Fruit fly (Drosophila melanogaster) whole organism, embryonic: ENCODE measurements around the gene P5CDh2.
A peak's percentile ranks its signal among the peaks of the same experiment; 100 is the strongest.

Source experiments
- Abd-B ChIP-seq: fragments of 200-800 bp; sonication (Bioruptor generic); optimal IDR thresholded peaks from 2 replicates; lab custom pipeline; 2018; ENCODE audit warnings: missing biosample characterization, mild to moderate bottlenecking, missing genetic modification characterization, moderate library complexity
- Atf3 ChIP-seq: fragments of 200-800 bp; sonication (Bioruptor generic); optimal IDR thresholded peaks from 3 replicates; lab custom pipeline; 2016; ENCODE audit warnings: missing biosample characterization, missing genetic modification characterization
- CG11398 ChIP-seq: fragments of 200-800 bp; sonication (Bioruptor generic); optimal IDR thresholded peaks from 2 replicates; lab custom pipeline; 2016; ENCODE audit warnings: missing biosample characterization, missing genetic modification characterization
- CG12071 ChIP-seq: fragments of 200-800 bp; sonication (Bioruptor generic); optimal IDR thresholded peaks from 3 replicates; lab custom pipeline; 2018; ENCODE audit warnings: missing biosample characterization, mild to moderate bottlenecking, missing genetic modification characterization
- CG13624 ChIP-seq: fragments of 200-800 bp; sonication (Bioruptor generic); optimal IDR thresholded peaks from 2 replicates; lab custom pipeline; 2016; ENCODE audit warnings: missing biosample characterization, missing genetic modification characterization
- CG14050 ChIP-seq: fragments of 200-800 bp; sonication (Bioruptor generic); IDR thresholded peaks from 3 replicates; pipeline ENCODE4 v1.3.6; 2022; ENCODE audit warnings: missing biosample characterization, missing genetic modification characterization
- CG14965 ChIP-seq: fragments of 200-800 bp; sonication (Bioruptor generic); optimal IDR thresholded peaks from 2 replicates; lab custom pipeline; 2016; ENCODE audit warnings: missing biosample characterization, missing genetic modification characterization, borderline replicate concordance
- CG17186 ChIP-seq: fragments of 200-800 bp; sonication (Bioruptor generic); optimal IDR thresholded peaks from 3 replicates; lab custom pipeline; 2017; ENCODE audit warnings: missing biosample characterization, missing genetic modification reagents, missing genetic modification characterization
- CG17568 ChIP-seq: fragments of 200-800 bp; sonication (Bioruptor generic); optimal IDR thresholded peaks from 2 replicates; lab custom pipeline; 2018; ENCODE audit warnings: missing biosample characterization, mild to moderate bottlenecking, missing genetic modification characterization, moderate library complexity
- CG17612 ChIP-seq: fragments of 200-800 bp; sonication (Bioruptor generic); IDR thresholded peaks from 2 replicates; pipeline ENCODE4 v1.3.6; 2022; ENCODE audit warnings: missing biosample characterization, missing genetic modification characterization
- CG1792 ChIP-seq: fragments of 200-800 bp; sonication (Bioruptor generic); optimal IDR thresholded peaks from 2 replicates; lab custom pipeline; 2016; ENCODE audit warnings: missing biosample characterization, missing genetic modification characterization
- CG2678 ChIP-seq: fragments of 200-800 bp; sonication (Bioruptor generic); optimal IDR thresholded peaks from 3 replicates; lab custom pipeline; 2019; ENCODE audit warnings: missing biosample characterization, mild to moderate bottlenecking, missing genetic modification characterization, moderate library complexity
- CG3065 ChIP-seq: fragments of 200-800 bp; sonication (Bioruptor generic); optimal IDR thresholded peaks from 2 replicates; lab custom pipeline; 2016; ENCODE audit warnings: missing biosample characterization, missing genetic modification characterization
- CG32767 ChIP-seq: fragments of 200-800 bp; sonication (Bioruptor generic); IDR thresholded peaks from 2 replicates; pipeline ENCODE4 v1.3.6; 2022; ENCODE audit warnings: missing biosample characterization, missing genetic modification characterization
- CG34376 ChIP-seq: fragments of 200-800 bp; sonication (Bioruptor generic); optimal IDR thresholded peaks from 2 replicates; lab custom pipeline; 2018; ENCODE audit warnings: missing biosample characterization, mild to moderate bottlenecking, missing genetic modification characterization
- CG3838 ChIP-seq: fragments of 200-800 bp; sonication (Bioruptor generic); optimal IDR thresholded peaks from 3 replicates; lab custom pipeline; 2016; ENCODE audit warnings: missing biosample characterization, missing genetic modification characterization
- CG3847 ChIP-seq: fragments of 200-800 bp; sonication (Bioruptor generic); IDR thresholded peaks from 2 replicates; pipeline ENCODE4 v1.3.6; 2022; ENCODE audit warnings: missing biosample characterization, missing genetic modification characterization
- CG6254 ChIP-seq: fragments of 200-800 bp; sonication (Bioruptor generic); optimal IDR thresholded peaks from 3 replicates; lab custom pipeline; 2017; ENCODE audit warnings: mild to moderate bottlenecking, missing biosample characterization, missing genetic modification reagents, missing genetic modification characterization
- CG6272 ChIP-seq: fragments of 200-800 bp; sonication (Bioruptor generic); IDR thresholded peaks from 2 replicates; pipeline ENCODE4 v1.3.6; 2022; ENCODE audit warnings: missing biosample characterization, missing genetic modification characterization
- CG7928 ChIP-seq: fragments of 200-800 bp; sonication (Bioruptor generic); optimal IDR thresholded peaks from 2 replicates; lab custom pipeline; 2017; ENCODE audit warnings: missing biosample characterization, mild to moderate bottlenecking, missing genetic modification characterization
- CG9817 ChIP-seq: fragments of 200-800 bp; sonication (Bioruptor generic); optimal IDR thresholded peaks from 2 replicates; lab custom pipeline; 2018; ENCODE audit warnings: missing biosample characterization, mild to moderate bottlenecking, missing genetic modification characterization, moderate library complexity
- D ChIP-seq, 2 experiments: fragments of 200-800 bp in 1 of 2; fragments of >200 bp in 1 of 2; sonication (Bioruptor generic) in 1 of 2; optimal IDR thresholded peaks; 2 replicates in 1 of 2; 3 replicates in 1 of 2; lab custom pipeline; 2017; ENCODE audit warnings: mild to moderate bottlenecking in 1 of 2, missing biosample characterization in 1 of 2, missing genetic modification characterization in 1 of 2, missing genetic modification reagents in 1 of 2
- Dbx ChIP-seq: fragments of 200-800 bp; sonication (Bioruptor generic); IDR thresholded peaks from 3 replicates; pipeline ENCODE4 v1.3.6; 2022; ENCODE audit warnings: missing biosample characterization, missing genetic modification characterization
- E2f1 ChIP-seq: fragments of 200-800 bp; sonication (Bioruptor generic); IDR thresholded peaks from 2 replicates; pipeline ENCODE4 v1.3.6; 2022; ENCODE audit warnings: missing biosample characterization, missing genetic modification characterization
- Hand ChIP-seq: fragments of 200-800 bp; sonication (Bioruptor generic); optimal IDR thresholded peaks from 2 replicates; lab custom pipeline; 2017; ENCODE audit warnings: mild to moderate bottlenecking, missing biosample characterization, missing genetic modification reagents, missing genetic modification characterization
- HmgZ ChIP-seq: fragments of 200-800 bp; sonication (Bioruptor generic); optimal IDR thresholded peaks from 2 replicates; lab custom pipeline; 2018; ENCODE audit warnings: missing biosample characterization, mild to moderate bottlenecking, missing genetic modification characterization
- Hmr ChIP-seq: fragments of 200-800 bp; sonication (Bioruptor generic); optimal IDR thresholded peaks from 3 replicates; lab custom pipeline; 2017; ENCODE audit warnings: mild to moderate bottlenecking, missing biosample characterization, missing genetic modification reagents, missing genetic modification characterization
- Hr39 ChIP-seq: fragments of >200 bp; optimal IDR thresholded peaks from 2 replicates; lab custom pipeline; 2017
- Hr78 ChIP-seq, 2 experiments: fragments of 200-800 bp in 1 of 2; fragments of >200 bp in 1 of 2; sonication (Bioruptor generic) in 1 of 2; optimal IDR thresholded peaks; 2 replicates each; lab custom pipeline; 2017 to 2019; ENCODE audit warnings: missing biosample characterization in 2 of 2, missing genetic modification characterization in 2 of 2, mild to moderate bottlenecking in 1 of 2, moderate library complexity in 1 of 2
- Ssrp ChIP-seq: fragments of 200-800 bp; sonication (Bioruptor generic); optimal IDR thresholded peaks from 2 replicates; lab custom pipeline; 2018; ENCODE audit warnings: missing biosample characterization, mild to moderate bottlenecking, missing genetic modification characterization, moderate library complexity
- Stat92E ChIP-seq, 3 experiments: fragments of >200 bp in 2 of 3; fragments of 200-800 bp in 1 of 3; sonication (Bioruptor generic) in 1 of 3; optimal IDR thresholded peaks; 2 replicates each; lab custom pipeline; 2017 to 2019; ENCODE audit warnings: missing biosample characterization in 3 of 3, missing genetic modification characterization in 3 of 3, mild to moderate bottlenecking in 1 of 3, moderate library complexity in 1 of 3
- TFAM ChIP-seq: fragments of 200-800 bp; sonication (Bioruptor generic); optimal IDR thresholded peaks from 2 replicates; lab custom pipeline; 2017; ENCODE audit warnings: missing biosample characterization, missing genetic modification characterization, inconsistent platforms
- Taf1 ChIP-seq: fragments of 200-800 bp; sonication (Bioruptor generic); IDR thresholded peaks from 2 replicates; pipeline ENCODE4 v1.3.6; 2022; ENCODE audit warnings: missing biosample characterization, missing genetic modification characterization
- Trl ChIP-seq, 3 experiments: fragments of >200 bp in 2 of 3; fragments of 200-800 bp in 1 of 3; sonication (Bioruptor generic) in 1 of 3; optimal IDR thresholded peaks; 2 replicates in 1 of 3; 3 replicates in 2 of 3; lab custom pipeline; 2016 to 2017; ENCODE audit warnings: missing biosample characterization in 1 of 3, missing genetic modification characterization in 1 of 3
- Xrp1 ChIP-seq: fragments of 200-800 bp; sonication (Bioruptor generic); IDR thresholded peaks from 2 replicates; pipeline ENCODE4 v1.3.6; 2022; ENCODE audit warnings: missing biosample characterization, missing genetic modification characterization
- crol ChIP-seq: fragments of 200-800 bp; sonication (Bioruptor generic); IDR thresholded peaks from 2 replicates; pipeline ENCODE4 v1.3.6; 2022; ENCODE audit warnings: missing biosample characterization, missing genetic modification characterization
- ems ChIP-seq: fragments of 200-800 bp; sonication (Bioruptor generic); optimal IDR thresholded peaks from 3 replicates; lab custom pipeline; 2016; ENCODE audit warnings: missing biosample characterization, missing genetic modification characterization
- ewg ChIP-seq: fragments of 200-800 bp; sonication (Bioruptor generic); optimal IDR thresholded peaks from 3 replicates; lab custom pipeline; 2017; ENCODE audit warnings: mild to moderate bottlenecking, missing biosample characterization, missing genetic modification reagents, missing genetic modification characterization
- exex ChIP-seq: fragments of 200-800 bp; sonication (Bioruptor generic); optimal IDR thresholded peaks from 4 replicates; lab custom pipeline; 2018; ENCODE audit warnings: missing biosample characterization, mild to moderate bottlenecking, missing genetic modification characterization, moderate library complexity
- fu2 ChIP-seq: fragments of 200-800 bp; sonication (Bioruptor generic); optimal IDR thresholded peaks from 2 replicates; lab custom pipeline; 2016; ENCODE audit warnings: missing biosample characterization, missing genetic modification characterization
- h ChIP-seq: fragments of >200 bp; optimal IDR thresholded peaks from 2 replicates; lab custom pipeline; 2017
- insv ChIP-seq, 2 experiments: fragments of 200-800 bp; sonication (Bioruptor generic); optimal IDR thresholded peaks; 3 replicates each; lab custom pipeline; 2016 to 2018; ENCODE audit warnings: missing biosample characterization in 2 of 2, missing genetic modification characterization in 2 of 2
- nau ChIP-seq: fragments of 200-800 bp; sonication (Bioruptor generic); optimal IDR thresholded peaks from 3 replicates; lab custom pipeline; 2017; ENCODE audit warnings: missing biosample characterization, mild to moderate bottlenecking, missing genetic modification characterization, missing genetic modification reagents
- nerfin-1 ChIP-seq: fragments of 200-800 bp; sonication (Bioruptor generic); optimal IDR thresholded peaks from 3 replicates; lab custom pipeline; 2019; ENCODE audit warnings: missing biosample characterization, mild to moderate bottlenecking, missing genetic modification characterization, moderate library complexity
- pfk ChIP-seq: fragments of 200-800 bp; sonication (Bioruptor generic); optimal IDR thresholded peaks from 2 replicates; lab custom pipeline; 2018; ENCODE audit warnings: missing biosample characterization, mild to moderate bottlenecking, missing genetic modification characterization, moderate library complexity
- ssp ChIP-seq: fragments of 200-800 bp; sonication (Bioruptor generic); IDR thresholded peaks from 2 replicates; pipeline ENCODE4 v1.3.6; 2022; ENCODE audit warnings: missing biosample characterization, missing genetic modification characterization
- unc-4 ChIP-seq: fragments of 200-800 bp; sonication (Bioruptor generic); IDR thresholded peaks from 2 replicates; pipeline ENCODE4 v1.3.6; 2022; ENCODE audit warnings: missing biosample characterization, missing genetic modification characterization; ENCODE audit not compliant: partially characterized antibody
- zf30C ChIP-seq: fragments of 200-800 bp; sonication (Bioruptor generic); optimal IDR thresholded peaks from 3 replicates; lab custom pipeline; 2018; ENCODE audit warnings: missing biosample characterization, mild to moderate bottlenecking, missing genetic modification characterization

Gene P5CDh2

DNA sequence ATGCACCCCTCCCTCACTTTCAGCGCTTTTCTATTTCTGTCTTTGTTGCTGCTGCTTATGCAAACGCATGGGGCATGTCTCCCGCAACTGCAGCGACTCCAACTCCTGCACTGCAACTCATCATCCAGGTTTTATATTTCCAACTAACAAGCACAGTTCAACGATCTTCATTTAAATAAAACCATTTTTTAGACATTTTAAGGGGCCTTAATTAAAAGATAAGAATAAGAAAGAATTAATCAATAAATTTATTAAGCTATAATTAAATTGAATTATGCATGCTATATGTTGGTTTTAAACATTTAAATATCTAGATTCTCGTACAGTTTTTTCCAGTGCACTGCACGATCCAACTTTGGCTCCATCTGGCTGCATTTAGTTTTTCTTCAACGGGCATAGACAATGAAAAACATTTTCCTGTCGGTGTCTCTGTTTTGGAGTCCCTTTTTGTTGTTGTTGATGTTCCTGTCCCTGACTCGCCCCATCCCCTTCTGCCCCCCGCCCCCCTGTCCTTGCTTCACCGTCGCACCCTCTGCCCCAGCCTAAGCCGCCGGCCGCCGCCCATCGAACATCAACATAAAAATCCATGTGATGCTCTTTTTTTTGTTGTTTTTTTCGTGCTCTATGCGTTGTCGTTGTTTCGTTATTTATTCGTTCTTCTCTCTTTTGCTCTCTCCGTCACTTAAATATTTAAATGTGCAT, 48.8 kb upstream of the P5CDh2 start:
- TF ChIP-seq ems (GFP tag; lab: Kevin White, UChicago) (peak; percentile 7), CG11398 (GFP tag; lab: Kevin White, UChicago) (no peak), Stat92E (GFP tag; optimal IDR thresholded peaks at IDR 0.05; lab: Kevin White, UChicago) (peak in 1 of 3 experiments; percentile 72), Abd-B (GFP tag; lab: Kevin White, UChicago) (peak; percentile 49), nerfin-1 (tag; lab: Kevin White, UChicago) (peak; percentile 66), CG6254 (peak; percentile 75), CG3847 (GFP tag; lab: Robert Waterston, UW) (no peak), CG13624 (GFP tag; lab: Kevin White, UChicago) (no peak), CG9817 (tag; lab: Kevin White, UChicago) (no peak), Trl (optimal IDR thresholded peaks at IDR 0.05; lab: Kevin White, UChicago) (no peak), Trl (GFP tag; optimal IDR thresholded peaks at IDR 0.05; lab: Kevin White, UChicago) (no peak), D (optimal IDR thresholded peaks at IDR 0.05; lab: Kevin White, UChicago) (no peak), D (GFP tag; optimal IDR thresholded peaks at IDR 0.05; lab: Kevin White, UChicago) (peak; percentile 90), ewg (GFP tag; lab: Kevin White, UChicago) (peak; percentile 61), Hr39 (lab: Kevin White, UChicago) (no peak), CG3065 (peak; percentile 12), Dbx (GFP tag; lab: Robert Waterston, UW) (no peak), unc-4 (GFP tag; lab: Robert Waterston, UW) (no peak), h (no peak), Atf3 (GFP tag; lab: Kevin White, UChicago) (no peak), insv (GFP tag; optimal IDR thresholded peaks at IDR 0.05; lab: Kevin White, UChicago) (no peak), CG17568 (peak; percentile 21), CG17186 (no peak), HmgZ (peak; percentile 32), E2f1 (GFP tag; lab: Robert Waterston, UW) (no peak; the same call in 1 of the 2 replicates), CG14050 (GFP tag; lab: Robert Waterston, UW) (no peak), nau (GFP tag; lab: Kevin White, UChicago) (no peak), CG7928 (GFP tag; lab: Kevin White, UChicago) (no peak), CG34376 (GFP tag; lab: Kevin White, UChicago) (no peak), CG6272 (GFP tag; lab: Robert Waterston, UW) (0 out of 2 replicates have a peak, but pooled peaks have one; percentile 11), fu2 (GFP tag; lab: Kevin White, UChicago) (no peak), CG3838 (no peak), CG12071 (GFP tag; lab: Kevin White, UChicago) (no peak), Ssrp (tag; lab: Kevin White, UChicago) (peak; percentile 88), Hr78 (GFP tag; optimal IDR thresholded peaks at IDR 0.05; lab: Kevin White, UChicago) (peak in 1 of 2 experiments; percentile 56), Xrp1 (peak; percentile 92), Taf1 (no peak), TFAM (GFP tag; lab: Kevin White, UChicago) (peak; percentile 6), zf30C (GFP tag; lab: Kevin White, UChicago) (peak; percentile 84), CG32767 (0 out of 2 replicates have a peak, but pooled peaks have one; percentile 37), exex (tag; lab: Kevin White, UChicago) (no peak), CG2678 (tag; lab: Kevin White, UChicago) (peak; percentile 76), Hand (GFP tag; lab: Kevin White, UChicago) (no peak), pfk (GFP tag; lab: Kevin White, UChicago) (no peak), ssp (peak; percentile 37; the same call in 1 of the 2 replicates), crol (GFP tag; lab: Robert Waterston, UW) (peak; percentile 99), Hmr (GFP tag; lab: Kevin White, UChicago) (no peak), CG1792 (GFP tag; lab: Kevin White, UChicago) (no peak), CG14965 (GFP tag; lab: Kevin White, UChicago) (no peak), CG17612 (GFP tag; lab: Robert Waterston, UW) (no peak)
